Fruit fly (Drosophila melanogaster): ENCODE data around the gene SF2.
A peak's percentile ranks its signal among the peaks of the same experiment; 100 is the strongest.

SF2 gene

DNA sequence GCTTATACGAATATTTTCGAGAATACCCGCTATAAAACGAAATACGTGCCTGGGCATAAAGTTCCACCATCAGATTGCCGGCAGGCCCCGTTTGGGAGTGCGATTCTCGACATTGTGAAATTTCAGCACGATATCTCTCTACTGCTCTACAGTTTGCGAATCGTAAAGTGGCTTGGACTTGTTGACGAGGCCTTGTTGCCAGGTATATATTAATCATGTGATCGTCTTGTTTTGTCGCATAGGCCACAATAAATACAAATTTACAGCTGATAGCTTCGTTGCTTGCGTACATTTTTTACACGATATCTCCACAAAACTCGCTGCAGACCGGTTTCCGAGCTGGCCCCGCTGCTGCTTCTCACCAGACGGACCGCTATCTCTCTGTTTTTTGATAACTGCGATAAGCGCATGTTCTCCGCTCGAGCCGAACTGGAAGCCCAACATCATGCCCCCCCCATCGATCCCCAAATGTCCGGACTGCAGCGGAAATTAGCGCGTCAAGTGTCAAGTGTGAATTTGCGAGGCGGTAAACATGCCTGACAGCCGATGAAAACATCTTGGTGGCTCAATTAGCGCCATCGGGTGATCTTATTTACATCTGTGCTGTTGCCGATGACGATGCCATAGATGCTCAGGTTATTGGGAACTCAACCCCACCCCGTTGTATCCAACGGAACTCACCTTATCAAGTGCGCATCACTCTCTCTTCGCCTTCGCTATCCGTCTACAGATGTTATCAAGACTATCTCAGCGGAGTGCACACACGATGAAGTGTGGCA lies 32.3 kb downstream of the SF2 start:
- TF ChIP-seq CG8478 (optimal IDR thresholded peaks at IDR 0.05) (no peak), Dll (optimal IDR thresholded peaks at IDR 0.05) (no peak), pan (optimal IDR thresholded peaks at IDR 0.05) (no peak), usp (GFP tag; optimal IDR thresholded peaks at IDR 0.05) (no peak), psq (optimal IDR thresholded peaks at IDR 0.05) (no peak), EcR (GFP tag; optimal IDR thresholded peaks at IDR 0.05) (no peak)

DNA sequence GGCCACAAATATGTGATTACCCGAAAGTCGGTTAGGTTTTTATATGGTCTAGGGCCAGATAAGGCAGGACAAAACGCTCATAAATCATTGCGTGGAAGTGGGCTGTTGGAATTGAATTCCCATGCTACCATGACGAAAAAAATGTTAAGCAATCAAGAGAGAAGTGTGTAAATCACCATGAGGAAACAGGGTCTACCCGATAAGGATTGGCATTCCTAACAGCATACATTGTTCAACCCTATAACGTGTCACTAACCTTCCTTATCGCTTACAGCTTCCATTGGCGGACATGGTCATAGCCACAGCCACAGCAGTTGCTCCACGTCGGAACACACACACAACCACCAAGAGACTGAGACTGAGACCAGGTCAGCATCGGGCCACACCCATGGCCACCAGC lies 33.7 kb downstream of the SF2 start:
- TF ChIP-seq pan (optimal IDR thresholded peaks at IDR 0.05) (no peak), EcR (GFP tag; optimal IDR thresholded peaks at IDR 0.05) (no peak), CG8478 (optimal IDR thresholded peaks at IDR 0.05) (no peak), Dll (optimal IDR thresholded peaks at IDR 0.05) (no peak), usp (GFP tag; optimal IDR thresholded peaks at IDR 0.05) (no peak), psq (optimal IDR thresholded peaks at IDR 0.05) (no peak)

DNA sequence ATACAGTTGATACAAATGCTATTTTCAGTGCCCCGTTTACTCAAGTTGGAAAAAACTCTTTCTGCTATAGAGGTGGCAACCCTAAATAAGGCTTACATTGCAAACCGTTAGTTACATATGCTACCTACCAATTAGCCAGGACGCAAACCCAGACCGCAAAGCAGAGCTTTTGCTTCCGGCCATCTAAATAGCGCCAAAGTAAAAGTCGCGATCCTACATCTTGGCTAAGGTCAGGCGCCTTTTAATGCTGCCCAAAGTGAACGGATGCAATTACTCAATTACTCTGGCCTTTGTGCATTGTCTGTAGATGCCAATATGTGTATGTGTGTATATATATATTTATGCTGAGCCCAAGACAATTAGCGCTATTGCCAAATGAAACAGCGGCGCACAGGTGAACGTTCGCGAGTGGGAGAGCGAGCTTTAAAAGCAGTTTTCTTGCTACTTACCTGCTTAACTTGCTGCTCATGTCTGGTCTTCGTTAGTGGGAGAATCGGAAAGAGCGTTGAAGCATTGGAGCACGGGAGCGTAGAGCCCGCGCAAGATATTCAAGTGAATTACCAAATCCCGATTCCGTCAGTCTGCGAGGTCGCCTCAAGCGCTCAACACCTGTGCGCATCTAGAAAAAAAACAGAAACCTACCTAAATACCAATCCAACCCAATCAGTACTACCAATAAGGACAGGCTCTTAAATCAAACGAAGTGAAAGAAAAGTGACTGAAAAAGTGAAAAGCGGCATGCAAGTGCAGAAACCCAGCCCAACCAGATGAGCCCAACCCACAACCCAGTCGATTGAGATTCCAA lies 36.4 kb downstream of the SF2 start, which contains the start of gene Zip89B:
Gene Zip89B (plus strand): TSS at position 574 of the 805 bp plus-strand sequence.
- peak in 1 of 2 experiments; percentile 59 for TF ChIP-seq EcR (GFP tag; optimal IDR thresholded peaks at IDR 0.05)
- TF ChIP-seq psq (optimal IDR thresholded peaks at IDR 0.05): no peak

DNA sequence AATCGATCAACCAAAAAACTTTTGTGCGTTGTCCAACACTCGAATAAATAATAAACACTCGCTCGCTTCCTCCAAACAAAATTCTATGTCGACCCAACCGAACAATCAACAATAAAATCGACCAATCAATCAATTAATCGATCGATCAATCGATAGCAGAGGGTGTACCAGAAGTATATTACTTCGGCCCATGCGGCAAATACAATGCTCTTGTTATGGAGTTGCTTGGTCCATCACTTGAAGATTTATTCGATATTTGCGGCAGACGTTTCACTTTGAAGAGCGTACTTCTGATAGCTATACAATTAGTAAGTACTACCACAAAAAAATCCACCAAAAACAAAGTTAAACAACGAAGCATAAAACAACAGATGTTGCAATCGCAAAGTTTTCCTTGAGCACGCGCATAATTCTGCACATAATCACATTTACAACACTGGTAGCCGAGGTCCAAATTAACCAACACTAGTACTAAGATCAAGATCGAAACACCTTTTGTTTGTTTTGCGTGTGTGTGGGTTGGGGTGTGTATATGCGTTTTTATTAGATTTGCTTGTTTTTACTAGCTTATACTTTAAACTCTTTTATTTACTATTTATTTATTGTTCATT lies 46.2 kb downstream of the SF2 start:
- TF ChIP-seq psq (optimal IDR thresholded peaks at IDR 0.05): no peak

DNA sequence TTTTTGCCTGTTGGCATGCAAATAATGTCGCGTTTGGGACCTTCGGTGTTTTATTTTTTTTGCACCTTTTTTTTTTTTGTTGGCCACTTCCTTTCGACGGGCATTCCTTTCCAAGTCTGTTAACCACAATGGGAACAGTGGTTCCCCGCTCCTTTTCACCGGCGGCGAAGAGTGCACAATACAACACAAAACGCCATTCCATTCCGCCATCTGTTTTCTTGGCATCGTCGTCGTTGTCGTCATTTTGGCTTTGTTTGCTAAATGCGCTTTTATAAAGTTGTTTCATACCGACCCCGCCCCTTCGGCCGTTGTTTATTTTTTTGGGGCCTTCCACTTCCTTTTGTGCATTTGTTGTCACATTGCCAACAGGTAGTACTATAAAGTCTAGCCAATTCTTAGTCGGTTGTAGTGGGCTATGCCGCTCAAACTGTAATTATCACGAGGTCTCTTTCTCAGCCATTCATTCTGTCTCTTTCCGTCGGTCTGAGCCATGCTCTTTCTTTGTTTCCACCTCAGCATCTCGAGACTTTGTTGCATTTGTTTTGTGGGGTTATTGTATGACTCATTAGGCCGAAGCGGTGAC lies 51.5 kb downstream of the SF2 start:
- TF ChIP-seq EcR (GFP tag; optimal IDR thresholded peaks at IDR 0.05) (peak in 1 of 2 experiments; percentile 36), CG8478 (optimal IDR thresholded peaks at IDR 0.05) (no peak), pan (optimal IDR thresholded peaks at IDR 0.05) (no peak)
